Fruit fly (Drosophila melanogaster): Measurements from ENCODE around the gene pnr.

The pnr gene

dm6 chr3R:15989217-15989921, 36.5 kb upstream of the pnr start:
- TF ChIP-seq CG7045 (GFP tag; optimal IDR thresholded peaks at IDR 0.05) (no peak), tj (GFP tag; optimal IDR thresholded peaks at IDR 0.05) (no peak), CG11617 (GFP tag; optimal IDR thresholded peaks at IDR 0.05) (no peak), toe (GFP tag; optimal IDR thresholded peaks at IDR 0.05) (no peak), cic (GFP tag; optimal IDR thresholded peaks at IDR 0.05) (no peak), CG12768 (GFP tag; optimal IDR thresholded peaks at IDR 0.05) (no peak), ovo (GFP tag; optimal IDR thresholded peaks at IDR 0.05) (no peak), Hr96 (GFP tag; optimal IDR thresholded peaks at IDR 0.05) (no peak), bab1 (GFP tag; optimal IDR thresholded peaks at IDR 0.05) (no peak), pad (GFP tag; optimal IDR thresholded peaks at IDR 0.05) (no peak), Crg-1 (GFP tag; optimal IDR thresholded peaks at IDR 0.05) (no peak), Clk (GFP tag; optimal IDR thresholded peaks at IDR 0.05) (no peak), CG5204 (GFP tag; optimal IDR thresholded peaks at IDR 0.05) (no peak), Mnt (GFP tag; optimal IDR thresholded peaks at IDR 0.05) (no peak), kay (GFP tag; ENCODE audit: borderline replicate concordance) (no peak), cnc (optimal IDR thresholded peaks at IDR 0.05) (no peak), CG14711 (tag; optimal IDR thresholded peaks at IDR 0.05) (no peak), CG1620 (GFP tag; optimal IDR thresholded peaks at IDR 0.05) (no peak)

dm6 chr3R:15991593-15991992, 34.3 kb upstream of the pnr start:
- peak; percentile 68 for TF ChIP-seq kay (GFP tag; ENCODE audit: borderline replicate concordance)
- TF ChIP-seq Crg-1 (GFP tag; optimal IDR thresholded peaks at IDR 0.05) = no peak
- no peak for TF ChIP-seq CG1620 (GFP tag; optimal IDR thresholded peaks at IDR 0.05)
- no peak for TF ChIP-seq toe (GFP tag; optimal IDR thresholded peaks at IDR 0.05)

dm6 chr3R:15993139-15993804, 32.6 kb upstream of the pnr start:
- peak; percentile 83 for TF ChIP-seq cic (GFP tag; optimal IDR thresholded peaks at IDR 0.05)
- no peak for TF ChIP-seq CG11617 (GFP tag; optimal IDR thresholded peaks at IDR 0.05)
- TF ChIP-seq CG12768 (GFP tag; optimal IDR thresholded peaks at IDR 0.05) = peak; percentile 46
- peak; percentile 74 for TF ChIP-seq bab1 (GFP tag; optimal IDR thresholded peaks at IDR 0.05)
- TF ChIP-seq Hr96 (GFP tag; optimal IDR thresholded peaks at IDR 0.05) = no peak
- peak; percentile 46 for TF ChIP-seq tj (GFP tag; optimal IDR thresholded peaks at IDR 0.05)
- no peak for TF ChIP-seq CG5204 (GFP tag; optimal IDR thresholded peaks at IDR 0.05)
- peak; percentile 62 for TF ChIP-seq Clk (GFP tag; optimal IDR thresholded peaks at IDR 0.05)
- TF ChIP-seq CG33017 (tag; optimal IDR thresholded peaks at IDR 0.05) = no peak
- TF ChIP-seq CG7101 (tag; optimal IDR thresholded peaks at IDR 0.05) = peak; percentile 37
- peak; percentile 82 for TF ChIP-seq kay (GFP tag; ENCODE audit: borderline replicate concordance)
- no peak for TF ChIP-seq CG7045 (GFP tag; optimal IDR thresholded peaks at IDR 0.05)
- TF ChIP-seq CG14711 (tag; optimal IDR thresholded peaks at IDR 0.05) = no peak
- TF ChIP-seq cnc (optimal IDR thresholded peaks at IDR 0.05) = no peak
- TF ChIP-seq CG1620 (GFP tag; optimal IDR thresholded peaks at IDR 0.05) = no peak
- peak; percentile 53 for TF ChIP-seq Mnt (GFP tag; optimal IDR thresholded peaks at IDR 0.05)
- peak; percentile 64 for TF ChIP-seq toe (GFP tag; optimal IDR thresholded peaks at IDR 0.05)
- no peak for TF ChIP-seq Crg-1 (GFP tag; optimal IDR thresholded peaks at IDR 0.05)
- TF ChIP-seq ovo (GFP tag; optimal IDR thresholded peaks at IDR 0.05) = no peak
- TF ChIP-seq pad (GFP tag; optimal IDR thresholded peaks at IDR 0.05) = peak; percentile 16

- no peak for TF ChIP-seq CG11617 (GFP tag; optimal IDR thresholded peaks at IDR 0.05)
- TF ChIP-seq Clk (GFP tag; optimal IDR thresholded peaks at IDR 0.05) = no peak
- TF ChIP-seq toe (GFP tag; optimal IDR thresholded peaks at IDR 0.05) = no peak
- TF ChIP-seq CG5204 (GFP tag; optimal IDR thresholded peaks at IDR 0.05) = no peak
- TF ChIP-seq ovo (GFP tag; optimal IDR thresholded peaks at IDR 0.05) = peak; percentile 69
- TF ChIP-seq Mnt (GFP tag; optimal IDR thresholded peaks at IDR 0.05) = no peak
- TF ChIP-seq tj (GFP tag; optimal IDR thresholded peaks at IDR 0.05) = no peak
- no peak for TF ChIP-seq cnc (optimal IDR thresholded peaks at IDR 0.05)
- TF ChIP-seq Hr96 (GFP tag; optimal IDR thresholded peaks at IDR 0.05) = no peak
- peak; percentile 4 for TF ChIP-seq cic (GFP tag; optimal IDR thresholded peaks at IDR 0.05)
- TF ChIP-seq pad (GFP tag; optimal IDR thresholded peaks at IDR 0.05) = no peak
- no peak for TF ChIP-seq CG7101 (tag; optimal IDR thresholded peaks at IDR 0.05)
- no peak for TF ChIP-seq kay (GFP tag; ENCODE audit: borderline replicate concordance)
- no peak for TF ChIP-seq Crg-1 (GFP tag; optimal IDR thresholded peaks at IDR 0.05)
- no peak for TF ChIP-seq CG12768 (GFP tag; optimal IDR thresholded peaks at IDR 0.05)
- TF ChIP-seq bab1 (GFP tag; optimal IDR thresholded peaks at IDR 0.05) = no peak
- TF ChIP-seq CG14711 (tag; optimal IDR thresholded peaks at IDR 0.05) = no peak
- no peak for TF ChIP-seq CG1620 (GFP tag; optimal IDR thresholded peaks at IDR 0.05)
These were observed 31.9 kb upstream of the pnr start for dm6 chr3R:15993815-15994572.

dm6 chr3R:15994573-15994869, 31.4 kb upstream of the pnr start:
- TF ChIP-seq tj (GFP tag; optimal IDR thresholded peaks at IDR 0.05) = peak; percentile 58
- TF ChIP-seq toe (GFP tag; optimal IDR thresholded peaks at IDR 0.05) = no peak
- no peak for TF ChIP-seq pad (GFP tag; optimal IDR thresholded peaks at IDR 0.05)
- TF ChIP-seq CG7101 (tag; optimal IDR thresholded peaks at IDR 0.05) = no peak

All from whole organism, adult.